Worm (Caenorhabditis elegans): Measurements from ENCODE around the gene gst-7.
"Not testable (repeated sequence)": the region's sequence is repeated elsewhere in the genome, so short reads cannot be mapped to it uniquely, and the experiment has no call there.

Gene gst-7

DNA sequence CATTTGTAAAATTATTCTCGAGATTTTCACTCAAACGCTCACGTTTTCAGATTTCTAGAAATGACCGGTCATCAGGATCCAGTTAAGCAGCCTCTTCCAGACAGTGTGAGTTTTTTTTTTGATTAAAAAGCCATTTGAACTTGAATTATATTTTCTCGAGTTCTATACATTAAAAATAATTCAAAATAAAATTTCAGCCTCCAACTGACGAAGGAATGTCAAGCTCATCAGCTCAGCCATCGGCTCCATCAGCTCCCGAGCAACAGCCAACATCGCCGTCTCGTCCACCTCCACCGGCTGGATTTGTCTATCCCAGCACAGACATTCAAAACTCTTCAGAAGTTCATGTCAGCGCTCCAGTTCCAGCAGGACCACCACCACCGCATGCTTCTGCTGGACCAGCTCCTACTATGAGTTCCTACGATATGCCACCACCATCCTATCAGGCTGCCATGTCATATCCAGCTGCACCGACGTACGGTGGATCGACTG is 23.9 kb upstream of the gst-7 start, which contains the start of gene F11G11.5:
Gene F11G11.5, plus strand, starts transcription at position 51 of the 492 bp plus-strand sequence.
- TF ChIP-seq ama-1 (optimal IDR thresholded peaks at IDR 0.05) (peak; percentile 76), mml-1 (tag; optimal IDR thresholded peaks at IDR 0.05) (no peak), fkh-2 (tag; optimal IDR thresholded peaks at IDR 0.05) (no peak), nhr-43 (tag; optimal IDR thresholded peaks at IDR 0.05; ENCODE audit: poor library complexity, severe bottlenecking) (peak; percentile 4), R02D3.7 (tag; optimal IDR thresholded peaks at IDR 0.05) (no peak), nfya-1 (tag; optimal IDR thresholded peaks at IDR 0.05; ENCODE audit: insufficient read depth) (no peak), ztf-11 (tag; optimal IDR thresholded peaks at IDR 0.05) (no peak), eor-1 (tag; optimal IDR thresholded peaks at IDR 0.05) (no peak), unc-62 (GFP tag; optimal IDR thresholded peaks at IDR 0.05) (no peak), fkh-10 (GFP tag; optimal IDR thresholded peaks at IDR 0.05) (no peak), lsy-12 (tag; optimal IDR thresholded peaks at IDR 0.05) (no peak), hmg-11 (tag; optimal IDR thresholded peaks at IDR 0.05) (no peak), jun-1 (tag; optimal IDR thresholded peaks at IDR 0.05) (no peak), nhr-12 (tag; optimal IDR thresholded peaks at IDR 0.05) (no peak)

DNA sequence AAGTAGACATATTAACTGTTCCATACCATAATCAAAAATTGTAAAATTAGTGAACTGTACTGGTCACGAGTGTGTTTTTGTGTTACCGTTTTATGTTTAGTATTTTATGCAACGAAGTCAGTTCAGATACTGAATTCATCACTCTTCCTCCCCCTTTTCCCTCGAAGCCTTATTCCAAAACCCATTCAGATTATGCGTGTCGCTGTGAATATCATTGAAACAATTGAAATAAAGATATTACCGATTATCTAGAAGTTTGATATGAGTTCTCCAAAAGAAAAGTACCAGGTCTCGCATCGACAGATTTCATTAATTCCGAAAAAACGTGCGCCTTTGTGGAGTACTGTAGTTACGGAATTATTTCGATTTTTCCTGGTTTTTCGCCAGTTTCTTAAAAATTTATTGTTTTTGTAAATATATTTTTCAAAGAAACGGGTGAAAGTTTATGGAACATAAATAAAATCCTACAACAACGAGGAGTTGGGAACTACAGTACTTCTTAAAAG is 22.9 kb upstream of the gst-7 start:
- TF ChIP-seq lsy-12 (tag; optimal IDR thresholded peaks at IDR 0.05) (peak; percentile 12), ama-1 (optimal IDR thresholded peaks at IDR 0.05) (peak; percentile 46), ztf-11 (tag; optimal IDR thresholded peaks at IDR 0.05) (no peak), ceh-16 (tag; optimal IDR thresholded peaks at IDR 0.05) (no peak), nfya-1 (tag; optimal IDR thresholded peaks at IDR 0.05; ENCODE audit: insufficient read depth) (no peak), ceh-9 (tag; optimal IDR thresholded peaks at IDR 0.05) (no peak), nhr-12 (tag; optimal IDR thresholded peaks at IDR 0.05) (no peak), fkh-2 (tag; optimal IDR thresholded peaks at IDR 0.05) (no peak), elt-3 (tag; optimal IDR thresholded peaks at IDR 0.05) (no peak), elt-2 (tag; optimal IDR thresholded peaks at IDR 0.05) (peak; percentile 4)

DNA sequence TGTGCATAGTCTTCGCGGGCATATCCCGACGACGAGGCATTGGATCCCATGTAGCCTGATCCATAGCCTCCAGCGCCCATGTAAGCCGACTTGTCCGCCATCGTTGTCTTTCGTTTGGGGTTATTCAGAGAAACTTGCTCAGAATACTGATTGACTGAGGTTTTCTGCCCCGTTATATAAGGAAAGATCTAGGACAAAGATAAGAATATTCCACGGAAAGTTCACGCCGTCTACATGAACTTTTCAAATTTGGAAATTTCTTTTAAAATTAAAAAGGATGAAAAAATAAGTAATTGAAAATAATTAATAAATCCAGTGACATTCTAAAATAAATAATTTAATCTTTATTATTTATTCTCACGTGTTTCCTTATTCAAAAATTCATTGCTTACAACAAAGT is 21.6 kb upstream of the gst-7 start, which contains the start of the genes nspd-5 and F11G11.4:
Gene nspd-5, minus strand, starts transcription at position 101 of the 400 bp plus-strand sequence.
Gene F11G11.4, plus strand, starts transcription at position 335 of the 400 bp plus-strand sequence.
- not testable (repeated sequence) for TF ChIP-seq skn-1, ceh-28, mdl-1 (tag; optimal IDR thresholded peaks at IDR 0.05)

DNA sequence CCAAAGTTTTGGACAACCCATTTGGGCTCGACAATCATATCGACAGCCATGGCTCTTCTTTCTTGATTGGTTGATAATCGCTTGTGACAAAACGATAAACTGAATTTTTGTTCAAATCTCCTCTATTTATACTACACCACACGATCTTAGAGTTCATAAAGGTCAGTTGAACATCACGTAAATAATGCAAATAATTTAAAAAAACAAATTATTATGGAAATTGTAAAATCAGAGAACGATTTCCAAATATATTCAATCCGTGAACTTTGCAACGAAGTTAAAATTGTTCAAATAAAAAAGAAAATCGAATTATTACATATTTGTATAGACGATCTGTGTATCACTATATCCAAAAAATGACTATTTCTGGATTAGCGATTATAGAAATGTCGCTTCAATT is 18.5 kb upstream of the gst-7 start, which contains the start of the genes mpst-4 and F11G11.14:
Gene mpst-4, minus strand, starts transcription at position 101 of the 400 bp plus-strand sequence.
Gene F11G11.14, plus strand, starts transcription at position 325 of the 400 bp plus-strand sequence.
- no peak for TF ChIP-seq nhr-237 (tag; optimal IDR thresholded peaks at IDR 0.05)
- no peak for TF ChIP-seq elt-2 (tag; optimal IDR thresholded peaks at IDR 0.05)
- no peak for TF ChIP-seq pha-4 (tag; optimal IDR thresholded peaks at IDR 0.05)
- TF ChIP-seq ZK546.5 (tag; optimal IDR thresholded peaks at IDR 0.05): no peak
- no peak for TF ChIP-seq lin-15B (tag; optimal IDR thresholded peaks at IDR 0.05)
- no peak for TF ChIP-seq skn-1 (tag; optimal IDR thresholded peaks at IDR 0.05)
- no peak for TF ChIP-seq nhr-76 (tag; optimal IDR thresholded peaks at IDR 0.05)
- no peak for TF ChIP-seq hmg-11 (tag; optimal IDR thresholded peaks at IDR 0.05)
- no peak for TF ChIP-seq nhr-67 (tag; optimal IDR thresholded peaks at IDR 0.05)

DNA sequence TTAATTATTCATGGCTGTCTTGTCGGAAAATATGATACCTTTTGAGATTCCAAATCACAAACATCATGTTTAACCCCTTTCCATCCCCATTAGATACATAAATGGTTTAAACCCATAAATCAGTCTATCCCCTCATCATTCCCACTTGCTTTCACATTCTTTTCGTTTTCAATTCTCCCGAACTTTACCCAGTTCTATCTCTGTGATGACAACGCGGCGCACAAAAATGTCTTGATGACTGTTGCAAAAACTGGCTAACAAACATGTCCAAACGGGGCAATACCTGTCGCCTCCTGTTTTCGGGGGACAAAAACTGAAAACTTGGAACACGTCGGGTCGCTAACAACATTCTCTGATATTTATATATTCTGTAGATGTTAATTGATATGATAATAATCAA is 15.8 kb upstream of the gst-7 start:
- TF ChIP-seq ceh-16 (tag; optimal IDR thresholded peaks at IDR 0.05): no peak
- peak; percentile 16 for TF ChIP-seq nhr-77 (tag; optimal IDR thresholded peaks at IDR 0.05)
- TF ChIP-seq nhr-237 (tag; optimal IDR thresholded peaks at IDR 0.05): no peak
- no peak for TF ChIP-seq pqm-1 (tag; optimal IDR thresholded peaks at IDR 0.05)
- TF ChIP-seq egl-5 (tag; optimal IDR thresholded peaks at IDR 0.05): no peak
- no peak for TF ChIP-seq lsy-12 (tag; optimal IDR thresholded peaks at IDR 0.05)
- TF ChIP-seq unc-39 (tag; optimal IDR thresholded peaks at IDR 0.05): no peak
- no peak for TF ChIP-seq ztf-4 (tag; optimal IDR thresholded peaks at IDR 0.05)
- TF ChIP-seq ceh-9 (tag; optimal IDR thresholded peaks at IDR 0.05): no peak
- TF ChIP-seq nhr-12 (tag; optimal IDR thresholded peaks at IDR 0.05): no peak
- no peak for TF ChIP-seq nhr-67 (tag; optimal IDR thresholded peaks at IDR 0.05)
- peak; percentile 25 for TF ChIP-seq nfya-1 (tag; optimal IDR thresholded peaks at IDR 0.05; ENCODE audit: insufficient read depth)
- TF ChIP-seq nhr-28 (tag; optimal IDR thresholded peaks at IDR 0.05): no peak
- TF ChIP-seq egl-27 (tag; optimal IDR thresholded peaks at IDR 0.05): no peak
- no peak for TF ChIP-seq tbx-2 (tag; optimal IDR thresholded peaks at IDR 0.05)
- no peak for TF ChIP-seq ceh-82 (tag; optimal IDR thresholded peaks at IDR 0.05)
- TF ChIP-seq unc-62 (GFP tag; optimal IDR thresholded peaks at IDR 0.05): peak; percentile 50
- no peak for TF ChIP-seq nhr-11 (tag; optimal IDR thresholded peaks at IDR 0.05)
- TF ChIP-seq aly-2 (tag; optimal IDR thresholded peaks at IDR 0.05): no peak
- no peak for TF ChIP-seq sea-2 (GFP tag; optimal IDR thresholded peaks at IDR 0.05)
- TF ChIP-seq jun-1 (tag; optimal IDR thresholded peaks at IDR 0.05): no peak
- TF ChIP-seq ama-1 (optimal IDR thresholded peaks at IDR 0.05): peak; percentile 91
- no peak for TF ChIP-seq fkh-10 (GFP tag; optimal IDR thresholded peaks at IDR 0.05)
- peak; percentile 28 for TF ChIP-seq R02D3.7 (tag; optimal IDR thresholded peaks at IDR 0.05)
- TF ChIP-seq lin-15B (tag; optimal IDR thresholded peaks at IDR 0.05): no peak
- TF ChIP-seq daf-12 (tag; optimal IDR thresholded peaks at IDR 0.05): no peak
- no peak for TF ChIP-seq zag-1 (tag; optimal IDR thresholded peaks at IDR 0.05)
- peak; percentile 64 for TF ChIP-seq nhr-23 (tag; optimal IDR thresholded peaks at IDR 0.05)
- TF ChIP-seq mdl-1 (tag; optimal IDR thresholded peaks at IDR 0.05): no peak
- no peak for TF ChIP-seq elt-2 (tag; optimal IDR thresholded peaks at IDR 0.05)
